Worm (Caenorhabditis elegans) whole organism, L2 larva: ENCODE results near the gene Y41C4A.12.

Experiments used
- fos-1 ChIP-seq: fragments of 150-350 bp; optimal IDR thresholded peaks from 2 replicates; lab custom pipeline; 2014; ENCODE audit warnings: missing biosample characterization, missing genetic modification characterization
- gmeb-1 ChIP-seq: fragments of 150-350 bp; optimal IDR thresholded peaks from 2 replicates; lab custom pipeline; 2014; ENCODE audit warnings: missing biosample characterization, missing genetic modification characterization
- mdl-1 ChIP-seq, 2 experiments: fragments of 150-350 bp in 1 of 2; sonication (generic microtip) in 1 of 2; optimal IDR thresholded peaks; 2 replicates each; lab custom pipeline; 2017; ENCODE audit warnings: missing biosample characterization in 2 of 2, missing genetic modification characterization in 2 of 2
- nhr-12 ChIP-seq: fragments of 150-350 bp; optimal IDR thresholded peaks from 2 replicates; lab custom pipeline; 2014; ENCODE audit warnings: missing biosample characterization, missing genetic modification characterization
- snpc-4 ChIP-seq: fragments of 150-350 bp; optimal IDR thresholded peaks from 2 replicates; lab custom pipeline; 2014; ENCODE audit warnings: missing biosample characterization, missing genetic modification characterization
- ztf-4 ChIP-seq: fragments of 150-350 bp; optimal IDR thresholded peaks from 2 replicates; lab custom pipeline; 2014; ENCODE audit warnings: missing biosample characterization, missing genetic modification characterization

ce11 chrIII:11718548-11718947 is 7.9 kb downstream of the Y41C4A.12 start, which contains the start of gene Y41C4A.9:
- TF ChIP-seq snpc-4 (tag; lab: Kevin White, UChicago) (no peak), mdl-1 (tag; optimal IDR thresholded peaks at IDR 0.05; lab: Kevin White, UChicago) (no peak), fos-1 (tag; lab: Kevin White, UChicago) (no peak), nhr-12 (tag; lab: Kevin White, UChicago) (no peak), gmeb-1 (tag; lab: Kevin White, UChicago) (no peak), ztf-4 (no peak)
